Fruit fly (Drosophila melanogaster): ENCODE results near the gene CG18273.

CG18273 gene

DNA sequence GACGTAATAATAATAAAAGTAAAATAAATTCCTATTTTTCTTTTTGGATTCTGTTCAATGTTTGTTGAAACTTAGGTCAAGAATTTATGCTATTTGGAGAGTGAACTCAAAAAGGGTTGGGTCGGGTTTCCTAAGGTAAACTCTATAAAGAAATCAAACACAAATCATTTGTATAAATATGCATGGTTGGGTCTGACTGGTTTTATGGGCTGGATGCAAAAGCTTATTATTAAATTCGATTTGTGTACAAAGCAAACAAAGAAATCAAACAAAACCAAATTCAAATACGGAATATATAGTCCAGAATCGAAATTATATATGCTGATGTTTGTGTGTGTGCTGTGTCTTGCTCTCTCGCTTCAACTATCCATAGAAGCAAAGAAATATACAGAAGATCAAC, 28.3 kb upstream of the CG18273 start:
- TF ChIP-seq gem (tag; optimal IDR thresholded peaks at IDR 0.05) = peak; percentile 36
- TF ChIP-seq CG13296 (GFP tag; optimal IDR thresholded peaks at IDR 0.05) = peak; percentile 54
- TF ChIP-seq Hmr (GFP tag; optimal IDR thresholded peaks at IDR 0.05) = peak; percentile 64
- peak; percentile 33 for TF ChIP-seq bab2 (GFP tag; optimal IDR thresholded peaks at IDR 0.05)
- no peak for TF ChIP-seq CG32767 (GFP tag; IDR thresholded peaks at IDR 0.05)
- TF ChIP-seq HHEX (GFP tag; optimal IDR thresholded peaks at IDR 0.05) = peak; percentile 57
- TF ChIP-seq CG6765 (GFP tag; optimal IDR thresholded peaks at IDR 0.05) = peak; percentile 32
- peak; percentile 28 for TF ChIP-seq CG12071 (GFP tag; optimal IDR thresholded peaks at IDR 0.05)
- peak; percentile 55 for TF ChIP-seq CG12769 (tag; optimal IDR thresholded peaks at IDR 0.05)
- peak; percentile 21 for TF ChIP-seq mirr (GFP tag; optimal IDR thresholded peaks at IDR 0.05)
- TF ChIP-seq vfl (GFP tag; optimal IDR thresholded peaks at IDR 0.05) = no peak
- TF ChIP-seq CG15269 (tag; optimal IDR thresholded peaks at IDR 0.05) = peak; percentile 34
- TF ChIP-seq Blimp-1 (GFP tag; optimal IDR thresholded peaks at IDR 0.05) = peak; percentile 32
- peak; percentile 69 for TF ChIP-seq CG6813 (GFP tag; optimal IDR thresholded peaks at IDR 0.05)
- TF ChIP-seq CG18599 (GFP tag; optimal IDR thresholded peaks at IDR 0.05) = peak; percentile 44
- no peak for TF ChIP-seq Sin3A (optimal IDR thresholded peaks at IDR 0.05)
- TF ChIP-seq mld (GFP tag; IDR thresholded peaks at IDR 0.05; ENCODE audit: partially characterized antibody) = no peak
- peak; percentile 78 for TF ChIP-seq lab (GFP tag; optimal IDR thresholded peaks at IDR 0.05)
- peak; percentile 12 for TF ChIP-seq CG1233 (GFP tag; optimal IDR thresholded peaks at IDR 0.05)
- peak; percentile 19 for TF ChIP-seq CG6854 (GFP tag; optimal IDR thresholded peaks at IDR 0.05)
- TF ChIP-seq CG17359 (tag; optimal IDR thresholded peaks at IDR 0.05) = peak; percentile 35
- no peak for TF ChIP-seq pan (optimal IDR thresholded peaks at IDR 0.05)
- no peak for TF ChIP-seq pan (GFP tag; optimal IDR thresholded peaks at IDR 0.05 in 1 of 2, IDR thresholded peaks at IDR 0.05 in 1 of 2)
- TF ChIP-seq Lhr (GFP tag; optimal IDR thresholded peaks at IDR 0.05) = no peak
- TF ChIP-seq Vsx1 (GFP tag; optimal IDR thresholded peaks at IDR 0.05) = peak; percentile 29
- TF ChIP-seq PHDP (tag; optimal IDR thresholded peaks at IDR 0.05) = peak; percentile 66
- no peak for TF ChIP-seq chif (GFP tag; optimal IDR thresholded peaks at IDR 0.05)
- TF ChIP-seq Eip74EF (GFP tag; optimal IDR thresholded peaks at IDR 0.05) = peak in 1 of 2 experiments; percentile 7
- no peak for TF ChIP-seq cas (GFP tag; IDR thresholded peaks at IDR 0.05)
- peak; percentile 45 for TF ChIP-seq Fer3 (tag; optimal IDR thresholded peaks at IDR 0.05)
- peak; percentile 17 for TF ChIP-seq BtbVII (GFP tag; optimal IDR thresholded peaks at IDR 0.05)
- TF ChIP-seq CG32772 (GFP tag; IDR thresholded peaks at IDR 0.05) = no peak
- no peak for TF ChIP-seq oc (tag; optimal IDR thresholded peaks at IDR 0.05)
- peak; percentile 13 for TF ChIP-seq grau (tag; optimal IDR thresholded peaks at IDR 0.05)
- TF ChIP-seq Med (GFP tag) = peak; percentile 82
- TF ChIP-seq sob (GFP tag; IDR thresholded peaks at IDR 0.05) = peak; percentile 21; the same call in 1 of the 2 replicates
- TF ChIP-seq CG3281 (GFP tag; optimal IDR thresholded peaks at IDR 0.05) = peak; percentile 43
- TF ChIP-seq nau (GFP tag; optimal IDR thresholded peaks at IDR 0.05) = peak; percentile 30
- peak; percentile 16 for TF ChIP-seq unpg (GFP tag; optimal IDR thresholded peaks at IDR 0.05)
- TF ChIP-seq HmgZ (tag; optimal IDR thresholded peaks at IDR 0.05) = peak; percentile 8
- no peak for TF ChIP-seq nom (GFP tag; optimal IDR thresholded peaks at IDR 0.05)
- TF ChIP-seq CG17568 (GFP tag; optimal IDR thresholded peaks at IDR 0.05) = peak; percentile 25
- TF ChIP-seq sens (GFP tag) = peak; percentile 71
- no peak for TF ChIP-seq twi (tag; optimal IDR thresholded peaks at IDR 0.05)
- no peak for TF ChIP-seq klu (GFP tag; IDR thresholded peaks at IDR 0.05)
- TF ChIP-seq CG2678 (tag; optimal IDR thresholded peaks at IDR 0.05) = peak; percentile 48
- peak; percentile 66 for TF ChIP-seq caup (GFP tag; optimal IDR thresholded peaks at IDR 0.05; ENCODE audit: severe bottlenecking)
- peak; percentile 40 for TF ChIP-seq CG15011 (GFP tag; optimal IDR thresholded peaks at IDR 0.05)
- TF ChIP-seq CG34376 (GFP tag; optimal IDR thresholded peaks at IDR 0.05) = no peak

Measured in whole organism, embryonic.